Fruit fly (Drosophila melanogaster) whole organism: Measurements from ENCODE around the gene flip.

Experiments
- CG8478 ChIP-seq: fragments of >200 bp; optimal IDR thresholded peaks from 2 replicates; lab custom pipeline; 2018; ENCODE audit warnings: inconsistent platforms
- usp ChIP-seq: fragments of >200 bp; optimal IDR thresholded peaks from 2 replicates; lab custom pipeline; 2017; ENCODE audit warnings: missing biosample characterization, missing genetic modification characterization, mixed read lengths

dm6 chr3R:4281119-4281861 lies 3.6 kb upstream of the flip start:
- TF ChIP-seq usp (GFP tag; lab: Kevin White, UChicago): no peak
- no peak for TF ChIP-seq CG8478 (lab: Kevin White, UChicago)
